Worm (Caenorhabditis elegans) whole organism, L4 larva: ENCODE results near the gene ZK809.8.

Source experiments
- D1046.2 ChIP-seq: fragments of 200-800 bp; sonication (Bioruptor generic); IDR thresholded peaks from 2 replicates; pipeline ENCODE4 v1.3.6; 2022; ENCODE audit warnings: missing genetic modification characterization, missing compliant biosample characterization
- F10B5.3 ChIP-seq: sonication (generic microtip); optimal IDR thresholded peaks from 2 replicates; lab custom pipeline; 2016; ENCODE audit warnings: mild to moderate bottlenecking, missing genetic modification characterization, missing compliant biosample characterization
- F26F4.8 ChIP-seq: fragments of 200-800 bp; sonication (Bioruptor generic); conservative IDR thresholded peaks from 2 replicates; pipeline ENCODE4 v1.3.6; 2022; ENCODE audit warnings: missing genetic modification characterization, missing compliant biosample characterization
- Y5F2A.4 ChIP-seq: fragments of 200-800 bp; sonication (Bioruptor generic); optimal IDR thresholded peaks from 2 replicates; lab custom pipeline; 2018; ENCODE audit warnings: mild to moderate bottlenecking, missing genetic modification characterization, missing compliant biosample characterization
- ZK337.2 ChIP-seq: fragments of 200-800 bp; sonication (Bioruptor generic); IDR thresholded peaks from 2 replicates; pipeline ENCODE4 v1.3.6; 2022; ENCODE audit warnings: missing genetic modification reagents, missing genetic modification characterization, missing compliant biosample characterization
- ama-1 ChIP-seq: fragments of 150-350 bp; optimal IDR thresholded peaks from 2 replicates; lab custom pipeline; 2014; ENCODE audit warnings: inconsistent platforms, mixed read lengths
- attf-4 ChIP-seq: sonication (generic microtip); optimal IDR thresholded peaks from 3 replicates; lab custom pipeline; 2017; ENCODE audit warnings: missing biosample characterization, missing genetic modification characterization
- ceh-20 ChIP-seq: fragments of 200-800 bp; sonication (Bioruptor generic); IDR thresholded peaks from 2 replicates; pipeline ENCODE4 v1.3.6; 2022; ENCODE audit warnings: missing genetic modification reagents, missing genetic modification characterization, missing compliant biosample characterization
- ces-1 ChIP-seq: fragments of 150-350 bp; sonication (generic microtip); optimal IDR thresholded peaks from 4 replicates; lab custom pipeline; 2014; ENCODE audit warnings: missing biosample characterization, missing genetic modification reagents, missing genetic modification characterization
- ctbp-1 ChIP-seq: fragments of 200-800 bp; sonication (Bioruptor generic); IDR thresholded peaks from 2 replicates; pipeline ENCODE4 v1.3.6; 2022; ENCODE audit warnings: missing genetic modification reagents, missing genetic modification characterization, missing compliant biosample characterization
- daf-12 ChIP-seq: fragments of 150-350 bp; optimal IDR thresholded peaks from 2 replicates; lab custom pipeline; 2014; ENCODE audit warnings: missing biosample characterization, missing genetic modification reagents, missing genetic modification characterization
- daf-16 ChIP-seq, 3 experiments: sonication (generic microtip); optimal IDR thresholded peaks; 2 replicates each; lab custom pipeline; 2016 to 2017; ENCODE audit warnings: missing genetic modification characterization in 3 of 3, missing genetic modification reagents in 3 of 3, mild to moderate bottlenecking in 2 of 3, missing compliant biosample characterization in 2 of 3, missing biosample characterization in 1 of 3, moderate library complexity in 1 of 3
- daf-19 ChIP-seq: fragments of 200-800 bp; sonication (Bioruptor generic); conservative IDR thresholded peaks from 2 replicates; pipeline ENCODE4 v1.3.6; 2022; ENCODE audit warnings: missing genetic modification characterization, missing compliant biosample characterization
- dmd-8 ChIP-seq: fragments of 200-800 bp; sonication (Bioruptor generic); IDR thresholded peaks from 2 replicates; pipeline ENCODE4 v1.3.6; 2022; ENCODE audit warnings: missing genetic modification characterization, missing compliant biosample characterization
- dmd-9 ChIP-seq: fragments of 200-800 bp; sonication (Bioruptor generic); IDR thresholded peaks from 2 replicates; pipeline ENCODE4 v1.3.6; 2022; ENCODE audit warnings: missing genetic modification reagents, missing genetic modification characterization, missing compliant biosample characterization
- dpl-1 ChIP-seq: fragments of 150-350 bp; optimal IDR thresholded peaks from 2 replicates; lab custom pipeline; 2014; ENCODE audit warnings: missing biosample characterization, missing genetic modification reagents, missing genetic modification characterization
- dve-1 ChIP-seq: sonication (generic microtip); optimal IDR thresholded peaks from 2 replicates; lab custom pipeline; 2017; ENCODE audit warnings: antibody characterized with exemption, mild to moderate bottlenecking, missing genetic modification characterization, missing compliant biosample characterization; ENCODE audit not compliant: insufficient read depth
- egl-27 ChIP-seq: sonication (generic microtip); optimal IDR thresholded peaks from 3 replicates; lab custom pipeline; 2017; ENCODE audit warnings: missing biosample characterization, missing genetic modification reagents, missing genetic modification characterization
- egl-43 ChIP-seq: fragments of 200-800 bp; sonication (Bioruptor generic); IDR thresholded peaks from 2 replicates; pipeline ENCODE4 v1.3.6; 2022; ENCODE audit warnings: missing genetic modification reagents, missing genetic modification characterization, missing compliant biosample characterization
- fkh-10 ChIP-seq: fragments of 150-350 bp; optimal IDR thresholded peaks from 2 replicates; lab custom pipeline; 2014; ENCODE audit warnings: missing biosample characterization, missing genetic modification reagents, missing genetic modification characterization
- gei-8 ChIP-seq: fragments of 200-800 bp; sonication (Bioruptor generic); optimal IDR thresholded peaks from 2 replicates; lab custom pipeline; 2018; ENCODE audit warnings: mild to moderate bottlenecking, missing genetic modification characterization, missing compliant biosample characterization
- hlh-11 ChIP-seq: fragments of 200-800 bp; sonication (Bioruptor generic); optimal IDR thresholded peaks from 2 replicates; lab custom pipeline; 2018; ENCODE audit warnings: mild to moderate bottlenecking, missing genetic modification characterization, missing compliant biosample characterization
- hlh-30 ChIP-seq: sonication (generic microtip); optimal IDR thresholded peaks from 2 replicates; lab custom pipeline; 2017; ENCODE audit warnings: antibody characterized with exemption, mild to moderate bottlenecking, missing genetic modification characterization, missing compliant biosample characterization; ENCODE audit not compliant: insufficient read depth
- lim-7 ChIP-seq: fragments of 200-800 bp; sonication (Bioruptor generic); IDR thresholded peaks from 2 replicates; pipeline ENCODE4 v1.3.6; 2022; ENCODE audit warnings: missing genetic modification characterization, missing compliant biosample characterization
- lin-1 ChIP-seq: fragments of 200-800 bp; sonication (Bioruptor generic); IDR thresholded peaks from 2 replicates; pipeline ENCODE4 v1.3.6; 2022; ENCODE audit warnings: missing genetic modification reagents, missing genetic modification characterization, missing compliant biosample characterization
- lin-29 ChIP-seq: fragments of 200-800 bp; sonication (Bioruptor generic); IDR thresholded peaks from 2 replicates; pipeline ENCODE4 v1.3.6; 2022; ENCODE audit warnings: missing genetic modification reagents, missing genetic modification characterization, missing compliant biosample characterization
- lin-39 ChIP-seq: fragments of 150-350 bp; optimal IDR thresholded peaks from 2 replicates; lab custom pipeline; 2014; ENCODE audit warnings: missing biosample characterization, missing genetic modification reagents, missing genetic modification characterization
- lir-3 ChIP-seq: sonication (generic microtip); optimal IDR thresholded peaks from 2 replicates; lab custom pipeline; 2016; ENCODE audit warnings: mild to moderate bottlenecking, missing genetic modification characterization, missing compliant biosample characterization
- lsy-2 ChIP-seq, 2 experiments: fragments of 150-350 bp in 1 of 2; sonication (generic microtip) in 1 of 2; optimal IDR thresholded peaks; 2 replicates each; lab custom pipeline; 2014 to 2017; ENCODE audit warnings: missing biosample characterization in 2 of 2, missing genetic modification characterization in 2 of 2
- madf-9 ChIP-seq: fragments of 200-800 bp; sonication (Bioruptor generic); conservative IDR thresholded peaks from 2 replicates; pipeline ENCODE4 v1.3.6; 2022; ENCODE audit warnings: missing genetic modification reagents, missing genetic modification characterization, missing compliant biosample characterization
- mdt-29 ChIP-seq: fragments of 200-800 bp; sonication (Bioruptor generic); IDR thresholded peaks from 2 replicates; pipeline ENCODE4 v1.3.6; 2022; ENCODE audit warnings: missing genetic modification reagents, missing genetic modification characterization, missing compliant biosample characterization
- mes-2 ChIP-seq: sonication (generic microtip); optimal IDR thresholded peaks from 2 replicates; lab custom pipeline; 2016; ENCODE audit warnings: missing genotype, mild to moderate bottlenecking, missing genetic modification characterization, missing compliant biosample characterization; ENCODE audit not compliant: poor library complexity, severe bottlenecking
- mxl-3 ChIP-seq: fragments of 200-800 bp; sonication (Bioruptor generic); optimal IDR thresholded peaks from 2 replicates; lab custom pipeline; 2018; ENCODE audit warnings: mild to moderate bottlenecking, missing genetic modification characterization, missing compliant biosample characterization
- nhr-10 ChIP-seq: fragments of 150-350 bp; optimal IDR thresholded peaks from 2 replicates; lab custom pipeline; 2014; ENCODE audit warnings: missing biosample characterization, missing genetic modification characterization
- nhr-11 ChIP-seq: fragments of 150-350 bp; optimal IDR thresholded peaks from 2 replicates; lab custom pipeline; 2014; ENCODE audit warnings: missing biosample characterization, missing genetic modification characterization
- nhr-111 ChIP-seq: fragments of 200-800 bp; sonication (Bioruptor generic); optimal IDR thresholded peaks from 2 replicates; lab custom pipeline; 2018; ENCODE audit warnings: mild to moderate bottlenecking, missing genetic modification characterization, missing compliant biosample characterization
- nhr-25 ChIP-seq: sonication (generic microtip); optimal IDR thresholded peaks from 2 replicates; lab custom pipeline; 2017; ENCODE audit warnings: missing genetic modification characterization, mild to moderate bottlenecking, missing compliant biosample characterization, antibody characterized with exemption, moderate library complexity, borderline replicate concordance; ENCODE audit not compliant: insufficient read depth
- nhr-28 ChIP-seq: fragments of 150-350 bp; optimal IDR thresholded peaks from 2 replicates; lab custom pipeline; 2014; ENCODE audit warnings: missing biosample characterization, missing genetic modification characterization
- nhr-41 ChIP-seq: fragments of 200-800 bp; sonication (Bioruptor generic); IDR thresholded peaks from 2 replicates; pipeline ENCODE4 v1.3.6; 2022; ENCODE audit warnings: missing genetic modification reagents, missing genetic modification characterization, missing compliant biosample characterization
- nhr-42 ChIP-seq: fragments of 200-800 bp; sonication (Bioruptor generic); IDR thresholded peaks from 2 replicates; pipeline ENCODE4 v1.3.6; 2022; ENCODE audit warnings: missing genetic modification characterization, missing compliant biosample characterization
- nhr-76 ChIP-seq: fragments of 150-350 bp; optimal IDR thresholded peaks from 2 replicates; lab custom pipeline; 2014; ENCODE audit warnings: missing biosample characterization, missing genetic modification characterization
- saeg-2 ChIP-seq: fragments of 200-800 bp; sonication (Bioruptor generic); IDR thresholded peaks from 2 replicates; pipeline ENCODE4 v1.3.6; 2022; ENCODE audit warnings: missing genetic modification reagents, missing genetic modification characterization, missing compliant biosample characterization
- sdz-12 ChIP-seq: fragments of 200-800 bp; sonication (Bioruptor generic); optimal IDR thresholded peaks from 2 replicates; lab custom pipeline; 2018; ENCODE audit warnings: mild to moderate bottlenecking, missing genetic modification characterization, missing compliant biosample characterization
- skn-1 ChIP-seq: fragments of 150-350 bp; optimal IDR thresholded peaks from 2 replicates; lab custom pipeline; 2014; ENCODE audit warnings: missing biosample characterization, missing genetic modification characterization
- snpc-1.2 ChIP-seq: fragments of 200-800 bp; sonication (Bioruptor generic); IDR thresholded peaks from 2 replicates; pipeline ENCODE4 v1.3.6; 2022; ENCODE audit warnings: missing genetic modification reagents, missing genetic modification characterization, missing compliant biosample characterization
- snpc-4 ChIP-seq: fragments of 150-350 bp; optimal IDR thresholded peaks from 2 replicates; lab custom pipeline; 2014; ENCODE audit warnings: missing biosample characterization, missing genetic modification characterization
- spr-1 ChIP-seq: sonication (generic microtip); optimal IDR thresholded peaks from 2 replicates; lab custom pipeline; 2016; ENCODE audit warnings: mild to moderate bottlenecking, missing genetic modification characterization, missing compliant biosample characterization
- tra-1 ChIP-seq: fragments of 200-800 bp; sonication (Bioruptor generic); IDR thresholded peaks from 2 replicates; pipeline ENCODE4 v1.3.6; 2022; ENCODE audit warnings: missing genetic modification reagents, missing genetic modification characterization, missing compliant biosample characterization
- zag-1 ChIP-seq: fragments of 150-350 bp; optimal IDR thresholded peaks from 2 replicates; lab custom pipeline; 2014; ENCODE audit warnings: missing biosample characterization, missing genetic modification characterization
- ztf-7 ChIP-seq: fragments of 150-350 bp; optimal IDR thresholded peaks from 2 replicates; lab custom pipeline; 2014; ENCODE audit warnings: missing biosample characterization, missing genetic modification characterization

The ZK809.8 gene

DNA sequence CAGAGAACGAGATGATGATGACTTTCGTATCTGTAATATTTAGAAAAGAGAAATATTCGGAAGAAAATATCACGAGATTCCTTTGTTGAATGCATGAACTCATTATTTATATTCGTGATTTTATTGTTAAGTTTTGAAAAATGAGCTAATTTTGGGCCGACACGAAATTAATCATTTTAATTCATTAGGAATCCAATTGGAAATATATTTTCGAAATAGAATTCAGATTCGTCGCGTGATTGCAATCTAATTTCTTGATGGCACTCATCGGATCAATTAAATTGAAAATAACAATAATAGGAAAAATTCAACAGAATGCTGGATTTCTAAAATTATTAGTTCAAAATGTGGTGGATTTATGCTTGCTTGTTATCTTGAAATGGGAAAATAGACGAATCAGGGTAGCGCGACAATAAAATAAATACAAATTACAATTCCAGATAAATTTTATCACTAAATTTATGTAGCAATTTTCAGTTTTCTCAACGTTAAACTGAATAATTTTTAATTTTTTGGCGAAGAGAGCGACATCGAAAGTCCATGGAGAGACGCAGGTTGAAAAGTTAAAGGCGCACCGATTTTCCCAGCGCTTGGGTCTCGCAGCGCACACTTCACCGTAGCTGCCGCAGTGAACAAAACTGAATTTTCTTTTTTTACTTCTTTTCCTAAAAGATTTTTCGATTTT lies 47.0 kb downstream of the ZK809.8 start (continued):
- TF ChIP-seq ctbp-1 (GFP tag; lab: Robert Waterston, UW) (0 out of 2 replicates have a peak, but pooled peaks have one; percentile 30), daf-12 (tag; lab: Kevin White, UChicago) (no peak), lir-3 (tag; lab: Kevin White, UChicago) (no peak), skn-1 (tag; lab: Kevin White, UChicago) (no peak), attf-4 (no peak), egl-27 (tag; lab: Kevin White, UChicago) (no peak), daf-19 (GFP tag; lab: Robert Waterston, UW) (no peak), ceh-20 (GFP tag; lab: Robert Waterston, UW) (no peak), dmd-9 (GFP tag; lab: Robert Waterston, UW) (no peak), egl-43 (GFP tag; lab: Robert Waterston, UW) (0 out of 2 replicates have a peak, but pooled peaks have one; percentile 22), dmd-8 (GFP tag; lab: Robert Waterston, UW) (no peak), Y5F2A.4 (GFP tag; lab: Kevin White, UChicago) (peak; percentile 6), ZK337.2 (GFP tag; lab: Robert Waterston, UW) (no peak), ces-1 (GFP tag; lab: Kevin White, UChicago) (no peak), snpc-4 (tag; lab: Kevin White, UChicago) (no peak), sdz-12 (peak; percentile 42), madf-9 (GFP tag; lab: Robert Waterston, UW) (no peak), nhr-42 (no peak), spr-1 (peak; percentile 54), snpc-1.2 (GFP tag; lab: Robert Waterston, UW) (peak; percentile 44; the same call in 1 of the 2 replicates), nhr-28 (peak; percentile 31), dpl-1 (GFP tag; lab: Kevin White, UChicago) (peak; percentile 63), tra-1 (GFP tag; lab: Robert Waterston, UW) (no peak), mes-2 (tag; lab: Kevin White, UChicago) (peak; percentile 86), mxl-3 (GFP tag; lab: Kevin White, UChicago) (no peak), F26F4.8 (GFP tag; lab: Robert Waterston, UW) (no peak), gei-8 (GFP tag; lab: Kevin White, UChicago) (no peak), daf-16 (GFP tag; optimal IDR thresholded peaks at IDR 0.05; lab: Kevin White, UChicago) (no peak), daf-16 (tag; optimal IDR thresholded peaks at IDR 0.05; lab: Kevin White, UChicago) (peak; percentile 28), nhr-41 (GFP tag; lab: Robert Waterston, UW) (no peak), saeg-2 (GFP tag; lab: Robert Waterston, UW) (no peak), fkh-10 (GFP tag; lab: Kevin White, UChicago) (peak; percentile 27), F10B5.3 (tag; lab: Kevin White, UChicago) (no peak), nhr-25 (tag; lab: Kevin White, UChicago) (no peak), nhr-111 (GFP tag; lab: Kevin White, UChicago) (no peak), ztf-7 (tag; lab: Kevin White, UChicago) (no peak), lin-39 (tag; lab: Kevin White, UChicago) (no peak), D1046.2 (no peak), lsy-2 (tag; optimal IDR thresholded peaks at IDR 0.05; lab: Kevin White, UChicago) (peak; percentile 16 to 94), zag-1 (tag; lab: Kevin White, UChicago) (no peak), hlh-30 (tag; lab: Kevin White, UChicago) (peak; percentile 48), mdt-29 (GFP tag; lab: Robert Waterston, UW) (no peak), lim-7 (GFP tag; lab: Robert Waterston, UW) (no peak), nhr-10 (tag; lab: Kevin White, UChicago) (no peak), nhr-11 (peak; percentile 24), lin-1 (GFP tag; lab: Robert Waterston, UW) (no peak), ama-1 (lab: Kevin White, UChicago) (peak; percentile 14), hlh-11 (tag; lab: Kevin White, UChicago) (peak; percentile 46), dve-1 (tag; lab: Kevin White, UChicago) (peak; percentile 80), nhr-76 (tag; lab: Kevin White, UChicago) (no peak), lin-29 (GFP tag; lab: Robert Waterston, UW) (no peak)
